Worm (Caenorhabditis elegans) whole organism, late embryonic: ENCODE results near the gene pcf-11.
"Not testable (repeated sequence)": the region's sequence is repeated elsewhere in the genome, so short reads cannot be mapped to it uniquely, and the experiment has no call there.

ENCODE experiments used
- C08G9.2 ChIP-seq: sonication (generic microtip); optimal IDR thresholded peaks from 2 replicates; lab custom pipeline; 2016; ENCODE audit warnings: mild to moderate bottlenecking, missing genetic modification characterization, moderate library complexity, missing compliant biosample characterization
- ahr-1 ChIP-seq: sonication (generic microtip); optimal IDR thresholded peaks from 2 replicates; lab custom pipeline; 2016; ENCODE audit warnings: missing genetic modification characterization, missing compliant biosample characterization
- ceh-2 ChIP-seq: sonication (generic microtip); optimal IDR thresholded peaks from 2 replicates; lab custom pipeline; 2016; ENCODE audit warnings: missing genotype, missing genetic modification characterization, missing compliant biosample characterization
- ceh-24 ChIP-seq: sonication (generic microtip); optimal IDR thresholded peaks from 2 replicates; lab custom pipeline; 2016; ENCODE audit warnings: mild to moderate bottlenecking, missing genetic modification characterization, missing compliant biosample characterization
- ceh-31 ChIP-seq: sonication (generic microtip); optimal IDR thresholded peaks from 2 replicates; lab custom pipeline; 2016; ENCODE audit warnings: missing genetic modification characterization, missing compliant biosample characterization
- ceh-48 ChIP-seq: sonication (generic microtip); optimal IDR thresholded peaks from 2 replicates; lab custom pipeline; 2016; ENCODE audit warnings: missing genetic modification characterization, inconsistent platforms, missing compliant biosample characterization
- ceh-9 ChIP-seq: sonication (generic microtip); optimal IDR thresholded peaks from 2 replicates; lab custom pipeline; 2016; ENCODE audit warnings: mild to moderate bottlenecking, missing genetic modification characterization, inconsistent platforms, missing compliant biosample characterization
- che-1 ChIP-seq: sonication (generic microtip); optimal IDR thresholded peaks from 2 replicates; lab custom pipeline; 2016; ENCODE audit warnings: mild to moderate bottlenecking, missing genetic modification characterization, missing compliant biosample characterization
- dmd-4 ChIP-seq: sonication (generic microtip); optimal IDR thresholded peaks from 2 replicates; lab custom pipeline; 2016; ENCODE audit warnings: borderline replicate concordance, missing genetic modification characterization, missing compliant biosample characterization
- elt-2 ChIP-seq: sonication (generic microtip); optimal IDR thresholded peaks from 2 replicates; lab custom pipeline; 2016; ENCODE audit warnings: missing genetic modification reagents, missing genetic modification characterization, missing compliant biosample characterization
- ets-4 ChIP-seq: sonication (generic microtip); optimal IDR thresholded peaks from 2 replicates; lab custom pipeline; 2016; ENCODE audit warnings: missing genetic modification characterization, missing compliant biosample characterization
- fkh-10 ChIP-seq: fragments of 150-350 bp; optimal IDR thresholded peaks from 2 replicates; lab custom pipeline; 2014; ENCODE audit warnings: missing biosample characterization, missing genetic modification reagents, missing genetic modification characterization
- fkh-6 ChIP-seq: sonication (generic microtip); optimal IDR thresholded peaks from 2 replicates; lab custom pipeline; 2016; ENCODE audit warnings: missing genetic modification characterization, missing compliant biosample characterization
- hlh-13 ChIP-seq: fragments of 200-800 bp; sonication (Bioruptor generic); optimal IDR thresholded peaks from 2 replicates; lab custom pipeline; 2018; ENCODE audit warnings: mild to moderate bottlenecking, missing genetic modification characterization, missing compliant biosample characterization
- hlh-30 ChIP-seq: sonication (generic microtip); optimal IDR thresholded peaks from 2 replicates; lab custom pipeline; 2017; ENCODE audit warnings: antibody characterized with exemption, missing genetic modification characterization, missing compliant biosample characterization; ENCODE audit not compliant: insufficient read depth
- hlh-8 ChIP-seq: sonication (generic microtip); optimal IDR thresholded peaks from 2 replicates; lab custom pipeline; 2016; ENCODE audit warnings: missing genotype, missing genetic modification characterization, missing compliant biosample characterization
- lin-11 ChIP-seq: fragments of 200-800 bp; sonication (Bioruptor generic); optimal IDR thresholded peaks from 2 replicates; lab custom pipeline; 2018; ENCODE audit warnings: mild to moderate bottlenecking, missing genetic modification characterization, missing compliant biosample characterization
- mec-3 ChIP-seq: sonication (generic microtip); optimal IDR thresholded peaks from 2 replicates; lab custom pipeline; 2016; ENCODE audit warnings: borderline replicate concordance, missing genetic modification characterization, missing compliant biosample characterization
- nfya-1 ChIP-seq: sonication (generic microtip); optimal IDR thresholded peaks from 2 replicates; lab custom pipeline; 2017; ENCODE audit warnings: missing genetic modification characterization, mild to moderate bottlenecking, missing compliant biosample characterization, antibody characterized with exemption, moderate library complexity
- pat-9 ChIP-seq: fragments of 200-800 bp; sonication (Bioruptor generic); optimal IDR thresholded peaks from 2 replicates; lab custom pipeline; 2018; ENCODE audit warnings: mild to moderate bottlenecking, missing genetic modification characterization, moderate library complexity, missing compliant biosample characterization
- pha-2 ChIP-seq: sonication (generic microtip); optimal IDR thresholded peaks from 2 replicates; lab custom pipeline; 2017; ENCODE audit warnings: mild to moderate bottlenecking, missing genetic modification characterization, missing compliant biosample characterization
- pha-4 ChIP-seq: fragments of 150-350 bp; optimal IDR thresholded peaks from 2 replicates; lab custom pipeline; 2018; ENCODE audit warnings: missing biosample characterization, missing genetic modification reagents, missing genetic modification characterization
- pqm-1 ChIP-seq: sonication (generic microtip); optimal IDR thresholded peaks from 2 replicates; lab custom pipeline; 2016; ENCODE audit warnings: missing genetic modification characterization, missing compliant biosample characterization
- pros-1 ChIP-seq: fragments of 150-350 bp; optimal IDR thresholded peaks from 2 replicates; lab custom pipeline; 2014; ENCODE audit warnings: missing biosample characterization, missing genetic modification reagents, missing genetic modification characterization
- ref-2 ChIP-seq: sonication (generic microtip); optimal IDR thresholded peaks from 2 replicates; lab custom pipeline; 2016; ENCODE audit warnings: missing genetic modification characterization, missing compliant biosample characterization
- rnt-1 ChIP-seq: sonication (generic microtip); optimal IDR thresholded peaks from 2 replicates; lab custom pipeline; 2016; ENCODE audit warnings: missing genetic modification characterization, missing compliant biosample characterization
- sox-2 ChIP-seq: fragments of 200-800 bp; sonication (Bioruptor generic); IDR thresholded peaks from 2 replicates; pipeline ENCODE4 v1.3.6; 2022; ENCODE audit warnings: missing genetic modification reagents, missing genetic modification characterization, missing compliant biosample characterization
- syd-9 ChIP-seq: sonication (generic microtip); optimal IDR thresholded peaks from 2 replicates; lab custom pipeline; 2016; ENCODE audit warnings: mild to moderate bottlenecking, missing genetic modification characterization, moderate library complexity, missing compliant biosample characterization
- tbx-2 ChIP-seq: sonication (generic microtip); optimal IDR thresholded peaks from 2 replicates; lab custom pipeline; 2016; ENCODE audit warnings: missing genetic modification characterization, missing compliant biosample characterization
- tbx-7 ChIP-seq: sonication (generic microtip); optimal IDR thresholded peaks from 2 replicates; lab custom pipeline; 2016; ENCODE audit warnings: missing genotype, missing genetic modification characterization, missing compliant biosample characterization
- unc-42 ChIP-seq: sonication (generic microtip); optimal IDR thresholded peaks from 2 replicates; lab custom pipeline; 2016; ENCODE audit warnings: missing genotype, missing genetic modification characterization, missing compliant biosample characterization
- unc-55 ChIP-seq: sonication (generic microtip); optimal IDR thresholded peaks from 2 replicates; lab custom pipeline; 2017; ENCODE audit warnings: missing biosample characterization, missing genetic modification reagents, missing genetic modification characterization
- unc-86 ChIP-seq: sonication (generic microtip); optimal IDR thresholded peaks from 2 replicates; lab custom pipeline; 2016; ENCODE audit warnings: missing genetic modification characterization, missing compliant biosample characterization
- ztf-16 ChIP-seq: sonication (generic microtip); optimal IDR thresholded peaks from 2 replicates; lab custom pipeline; 2017; ENCODE audit warnings: missing genetic modification characterization, missing compliant biosample characterization

The pcf-11 gene

ce11 chrIII:5024393-5024964 is at the start of gene pcf-11:
Gene pcf-11, plus strand, starts transcription at chrIII:5024914.
- TF ChIP-seq hlh-30 (tag; lab: Kevin White, UChicago) (peak; percentile 88), ceh-48 (peak; percentile 83), pros-1 (peak; percentile 14), ets-4 (tag; lab: Kevin White, UChicago) (peak; percentile 43), pqm-1 (tag; lab: Kevin White, UChicago) (no peak), ceh-2 (tag; lab: Kevin White, UChicago) (peak; percentile 18), unc-55 (GFP tag; lab: Kevin White, UChicago) (peak; percentile 70), rnt-1 (tag; lab: Kevin White, UChicago) (peak; percentile 35), elt-2 (tag; lab: Kevin White, UChicago) (no peak), hlh-13 (GFP tag; lab: Kevin White, UChicago) (no peak), ceh-31 (peak; percentile 53), tbx-2 (tag; lab: Kevin White, UChicago) (peak; percentile 17), unc-86 (peak; percentile 7), unc-42 (peak; percentile 27), ref-2 (tag; lab: Kevin White, UChicago) (peak; percentile 63), nfya-1 (tag; lab: Kevin White, UChicago) (peak; percentile 68), sox-2 (no peak)

ce11 chrIII:4980367-4980766 is 44.3 kb upstream of the pcf-11 start, which contains the start of gene C27F2.6:
Gene C27F2.6, minus strand, starts transcription at chrIII:4980467.
- not testable (repeated sequence) for TF ChIP-seq ets-4 (tag; lab: Kevin White, UChicago); ceh-31; che-1 (tag; lab: Kevin White, UChicago)
- TF ChIP-seq, all 69 proteins: peak for 0; not testable (repeated sequence) for 69

- no peak for TF ChIP-seq lin-11 (tag; lab: Kevin White, UChicago)
- TF ChIP-seq unc-86 = no peak
- no peak for TF ChIP-seq ztf-16
- no peak for TF ChIP-seq pros-1
- TF ChIP-seq pat-9 (tag; lab: Kevin White, UChicago) = no peak
- no peak for TF ChIP-seq hlh-8 (tag; lab: Kevin White, UChicago)
These were observed 40.8 kb upstream of the pcf-11 start for ce11 chrIII:4983961-4984360.

ce11 chrIII:4984444-4985086 is 40.1 kb upstream of the pcf-11 start, which contains the start of gene C27F2.7:
Gene C27F2.7, minus strand, starts transcription at chrIII:4984494.
- no peak for TF ChIP-seq ceh-9 (tag; lab: Kevin White, UChicago)
- TF ChIP-seq dmd-4 (tag; lab: Kevin White, UChicago) = no peak
- no peak for TF ChIP-seq fkh-6 (tag; lab: Kevin White, UChicago)
- peak; percentile 24 for TF ChIP-seq nfya-1 (tag; lab: Kevin White, UChicago)
- TF ChIP-seq ceh-24 (tag; lab: Kevin White, UChicago) = no peak

- TF ChIP-seq ets-4 (tag; lab: Kevin White, UChicago) = peak; percentile 94
- TF ChIP-seq tbx-2 (tag; lab: Kevin White, UChicago) = peak; percentile 59
- no peak for TF ChIP-seq fkh-10 (GFP tag; lab: Kevin White, UChicago)
- TF ChIP-seq hlh-13 (GFP tag; lab: Kevin White, UChicago) = no peak
- peak; percentile 21 for TF ChIP-seq mec-3 (tag; lab: Kevin White, UChicago)
- no peak for TF ChIP-seq ahr-1 (tag; lab: Kevin White, UChicago)
- TF ChIP-seq syd-9 = no peak
- peak; percentile 68 for TF ChIP-seq ceh-31
- TF ChIP-seq pha-4 = no peak
- TF ChIP-seq ceh-2 (tag; lab: Kevin White, UChicago) = peak; percentile 58
- peak; percentile 83 for TF ChIP-seq C08G9.2 (tag; lab: Kevin White, UChicago)
- peak; percentile 63 for TF ChIP-seq tbx-7 (tag; lab: Kevin White, UChicago)
- no peak for TF ChIP-seq pha-2 (tag; lab: Kevin White, UChicago)
- TF ChIP-seq ref-2 (tag; lab: Kevin White, UChicago) = peak; percentile 18
These were observed 37.9 kb upstream of the pcf-11 start, which contains the start of the genes C27F2.10 and wdr-60 for ce11 chrIII:4986790-4987259. Gene C27F2.10, minus strand, starts transcription at chrIII:4986898. Gene wdr-60, plus strand, starts transcription at chrIII:4987209.
